Worm (Caenorhabditis elegans) whole organism, young adult: ENCODE results near the gene srsx-25.

ENCODE experiments used
- nfyb-1 ChIP-seq: fragments of 200-800 bp; sonication (Bioruptor generic); IDR thresholded peaks from 2 replicates; pipeline ENCODE4 v1.3.6; 2022; ENCODE audit warnings: missing genetic modification reagents, missing genetic modification characterization, missing compliant biosample characterization
- snpc-4 ChIP-seq, 5 experiments: fragments of 150-350 bp in 1 of 5; sonication (generic microtip) in 4 of 5; optimal IDR thresholded peaks; 2 replicates each; lab custom pipeline; 2014 to 2018; ENCODE audit warnings: missing genetic modification characterization in 5 of 5, missing biosample characterization in 3 of 5, antibody characterized with exemption in 2 of 5, mild to moderate bottlenecking in 2 of 5, missing compliant biosample characterization in 2 of 5, missing genotype in 2 of 5, moderate library complexity in 2 of 5, missing genetic modification reagents in 1 of 5

DNA sequence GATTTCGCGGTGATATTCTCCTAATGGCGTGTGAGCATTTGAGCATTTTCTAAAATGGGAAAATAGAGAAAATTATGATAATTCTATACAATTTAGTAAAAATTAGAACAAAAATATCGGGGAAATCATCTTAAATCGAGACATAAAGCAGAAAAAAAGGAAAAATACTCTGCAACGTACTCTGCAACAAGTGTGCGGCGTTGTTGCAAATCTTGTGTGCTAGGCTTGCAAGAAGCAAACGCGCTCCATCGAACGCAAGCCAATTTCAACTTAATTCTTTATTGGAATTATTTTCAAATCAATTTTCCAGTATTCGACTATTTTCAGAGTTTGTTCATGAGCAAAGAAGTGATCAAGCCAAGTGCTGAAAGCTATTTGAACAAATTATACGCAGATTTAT lies 21.1 kb downstream of the srsx-25 start, which contains the start of the genes Y62E10A.20, Y62E10A.23 and mdt-9:
- TF ChIP-seq snpc-4 (GFP tag; optimal IDR thresholded peaks at IDR 0.05; lab: Kevin White, UChicago) (no peak), snpc-4 (tag; optimal IDR thresholded peaks at IDR 0.05; lab: Kevin White, UChicago) (peak; percentile 5 to 81 (median 66)), nfyb-1 (GFP tag; lab: Robert Waterston, UW) (no peak)
